Worm (Caenorhabditis elegans): ENCODE measurements around the gene Y17G7B.17.

DNA sequence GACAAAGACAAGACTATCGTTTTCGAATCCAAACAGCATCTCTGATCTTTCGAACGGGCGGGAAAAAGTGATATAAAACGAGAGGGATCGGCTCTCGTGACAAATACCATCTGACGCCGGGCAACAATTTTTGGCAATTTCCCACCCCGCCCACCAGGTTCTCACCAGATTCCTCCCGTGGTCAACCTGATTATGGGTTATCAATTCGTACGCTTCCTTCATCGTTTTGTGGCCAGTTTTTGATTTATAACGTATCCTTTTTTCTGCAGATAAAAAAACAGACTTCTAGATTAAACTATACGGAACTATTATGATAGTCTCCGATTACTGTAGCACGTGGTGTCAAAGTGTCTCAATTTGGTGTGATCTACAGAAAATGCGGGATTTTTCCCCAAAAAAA is 46.9 kb downstream of the Y17G7B.17 start:
- TF ChIP-seq him-1 (tag; optimal IDR thresholded peaks at IDR 0.05) (no peak), W03F9.2 (tag; optimal IDR thresholded peaks at IDR 0.05) (no peak)
